Fruit fly (Drosophila melanogaster): ENCODE measurements around the gene CG10177.

The CG10177 gene

dm6 chr3R:23509408-23509940, 11.9 kb downstream of the CG10177 start:
- TF ChIP-seq Myc (optimal IDR thresholded peaks at IDR 0.05), result no peak
- no peak for TF ChIP-seq Sin3A (optimal IDR thresholded peaks at IDR 0.05)
- no peak for TF ChIP-seq psq (optimal IDR thresholded peaks at IDR 0.05)
- TF ChIP-seq ttk (optimal IDR thresholded peaks at IDR 0.05), result no peak
- no peak for TF ChIP-seq h (optimal IDR thresholded peaks at IDR 0.05)
- no peak for TF ChIP-seq insv (optimal IDR thresholded peaks at IDR 0.05)

DNA sequence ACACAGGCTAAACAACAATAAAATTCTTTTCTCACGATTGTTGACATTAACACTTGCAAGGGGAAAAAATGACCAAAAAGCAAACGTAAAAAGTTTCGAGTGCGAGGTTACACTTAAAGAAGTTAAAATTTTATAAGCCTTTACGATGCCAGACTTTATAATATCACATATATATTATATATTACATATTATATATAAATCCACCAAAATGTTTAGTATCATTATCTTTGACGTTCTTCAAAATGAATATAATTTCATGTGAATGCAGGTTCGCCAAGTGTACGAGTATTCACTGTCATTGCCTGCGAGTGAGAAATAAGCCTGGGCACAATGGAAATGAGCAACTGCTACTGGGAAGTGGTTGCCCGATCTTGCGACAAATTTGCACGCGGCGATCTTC, 13.1 kb downstream of the CG10177 start:
- TF ChIP-seq h (optimal IDR thresholded peaks at IDR 0.05) (no peak), Sin3A (optimal IDR thresholded peaks at IDR 0.05) (no peak), ttk (optimal IDR thresholded peaks at IDR 0.05) (no peak), insv (optimal IDR thresholded peaks at IDR 0.05) (no peak), psq (optimal IDR thresholded peaks at IDR 0.05) (no peak), Myc (optimal IDR thresholded peaks at IDR 0.05) (no peak)

- no peak for TF ChIP-seq Myc (optimal IDR thresholded peaks at IDR 0.05)
- no peak for TF ChIP-seq psq (optimal IDR thresholded peaks at IDR 0.05)
- no peak for TF ChIP-seq ttk (optimal IDR thresholded peaks at IDR 0.05)
- no peak for TF ChIP-seq insv (optimal IDR thresholded peaks at IDR 0.05)
- no peak for TF ChIP-seq Sin3A (optimal IDR thresholded peaks at IDR 0.05)
- no peak for TF ChIP-seq h (optimal IDR thresholded peaks at IDR 0.05)
Measured at dm6 chr3R:23507376-23507775, 14.0 kb downstream of the CG10177 start, which contains the start of gene CG34289. CG34289 (minus strand) TSS chr3R:23507476.

DNA sequence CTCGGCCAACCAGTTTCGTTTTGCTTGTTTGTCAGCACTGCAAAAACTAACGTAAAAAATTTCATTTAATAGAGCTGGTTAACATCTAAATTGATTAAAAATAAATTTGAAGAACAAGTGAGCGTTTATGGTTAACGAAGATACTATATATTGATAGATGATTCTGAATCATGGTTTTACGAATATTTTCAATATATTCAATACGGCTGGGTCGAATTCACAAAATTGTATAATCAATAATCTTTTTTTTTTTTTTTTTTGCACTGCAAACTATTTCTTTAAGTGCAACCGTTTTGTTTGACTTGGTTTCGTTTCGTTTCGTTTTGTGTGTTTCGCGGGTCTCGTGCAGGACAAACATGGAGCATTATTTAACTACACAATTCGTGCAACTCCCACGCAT, 16.6 kb downstream of the CG10177 start:
- TF ChIP-seq Sin3A (optimal IDR thresholded peaks at IDR 0.05) (no peak), insv (optimal IDR thresholded peaks at IDR 0.05) (no peak), Myc (optimal IDR thresholded peaks at IDR 0.05) (no peak), h (optimal IDR thresholded peaks at IDR 0.05) (no peak), psq (optimal IDR thresholded peaks at IDR 0.05) (no peak), ttk (optimal IDR thresholded peaks at IDR 0.05) (no peak)

dm6 chr3R:23503511-23503910, 17.9 kb downstream of the CG10177 start:
- TF ChIP-seq insv (optimal IDR thresholded peaks at IDR 0.05) (no peak), h (optimal IDR thresholded peaks at IDR 0.05) (no peak), ttk (optimal IDR thresholded peaks at IDR 0.05) (no peak), Myc (optimal IDR thresholded peaks at IDR 0.05) (no peak), Sin3A (optimal IDR thresholded peaks at IDR 0.05) (no peak), psq (optimal IDR thresholded peaks at IDR 0.05) (no peak)

dm6 chr3R:23497241-23497640, 24.1 kb downstream of the CG10177 start:
- TF ChIP-seq Myc (optimal IDR thresholded peaks at IDR 0.05) (no peak), h (optimal IDR thresholded peaks at IDR 0.05) (no peak), ttk (optimal IDR thresholded peaks at IDR 0.05) (no peak), psq (optimal IDR thresholded peaks at IDR 0.05) (no peak), Sin3A (optimal IDR thresholded peaks at IDR 0.05) (no peak), insv (optimal IDR thresholded peaks at IDR 0.05) (no peak)

dm6 chr3R:23496488-23496887, 24.9 kb downstream of the CG10177 start:
- TF ChIP-seq psq (optimal IDR thresholded peaks at IDR 0.05) (no peak), ttk (optimal IDR thresholded peaks at IDR 0.05) (no peak), Myc (optimal IDR thresholded peaks at IDR 0.05) (no peak), insv (optimal IDR thresholded peaks at IDR 0.05) (no peak), h (optimal IDR thresholded peaks at IDR 0.05) (no peak), Sin3A (optimal IDR thresholded peaks at IDR 0.05) (no peak)

DNA sequence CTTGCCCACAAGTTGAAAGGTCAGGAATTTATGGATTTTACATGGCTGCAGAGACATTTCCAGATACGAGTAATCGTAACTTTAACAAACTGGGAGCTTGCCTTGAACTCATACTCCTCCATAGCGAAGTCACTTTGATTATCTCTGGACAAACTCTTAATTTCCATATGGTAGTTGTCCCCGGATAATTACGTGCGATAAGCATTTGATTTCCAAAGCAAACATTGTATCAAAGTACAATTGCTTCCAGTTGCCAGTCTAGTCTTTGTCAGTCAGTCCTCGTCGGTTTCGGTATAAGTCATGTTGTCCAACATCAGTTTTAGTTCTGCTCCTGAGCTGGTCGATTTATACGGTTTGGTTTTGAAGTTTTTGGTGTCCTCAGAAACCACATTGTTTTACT, 34.2 kb downstream of the CG10177 start, which contains the start of gene Ir94h:
TSS of gene Ir94h (plus strand) at position 301 of the 400 bp plus-strand sequence.
- TF ChIP-seq psq (optimal IDR thresholded peaks at IDR 0.05), result no peak
- no peak for TF ChIP-seq ttk (optimal IDR thresholded peaks at IDR 0.05)
- TF ChIP-seq Sin3A (optimal IDR thresholded peaks at IDR 0.05), result no peak
- no peak for TF ChIP-seq insv (optimal IDR thresholded peaks at IDR 0.05)
- TF ChIP-seq Myc (optimal IDR thresholded peaks at IDR 0.05), result no peak
- TF ChIP-seq h (optimal IDR thresholded peaks at IDR 0.05), result no peak

dm6 chr3R:23486743-23487142, 34.6 kb downstream of the CG10177 start:
- no peak for TF ChIP-seq psq (optimal IDR thresholded peaks at IDR 0.05)
- no peak for TF ChIP-seq Sin3A (optimal IDR thresholded peaks at IDR 0.05)
- TF ChIP-seq insv (optimal IDR thresholded peaks at IDR 0.05), result no peak
- TF ChIP-seq ttk (optimal IDR thresholded peaks at IDR 0.05), result no peak
- no peak for TF ChIP-seq h (optimal IDR thresholded peaks at IDR 0.05)
- TF ChIP-seq Myc (optimal IDR thresholded peaks at IDR 0.05), result no peak

- TF ChIP-seq psq (optimal IDR thresholded peaks at IDR 0.05) (no peak), ttk (optimal IDR thresholded peaks at IDR 0.05) (no peak), insv (optimal IDR thresholded peaks at IDR 0.05) (no peak), Sin3A (optimal IDR thresholded peaks at IDR 0.05) (no peak), Myc (optimal IDR thresholded peaks at IDR 0.05) (no peak), h (optimal IDR thresholded peaks at IDR 0.05) (no peak)
Measured at dm6 chr3R:23483563-23483962, 37.8 kb downstream of the CG10177 start, which contains the start of gene Ir94g. Ir94g (plus strand) TSS chr3R:23483863.

DNA sequence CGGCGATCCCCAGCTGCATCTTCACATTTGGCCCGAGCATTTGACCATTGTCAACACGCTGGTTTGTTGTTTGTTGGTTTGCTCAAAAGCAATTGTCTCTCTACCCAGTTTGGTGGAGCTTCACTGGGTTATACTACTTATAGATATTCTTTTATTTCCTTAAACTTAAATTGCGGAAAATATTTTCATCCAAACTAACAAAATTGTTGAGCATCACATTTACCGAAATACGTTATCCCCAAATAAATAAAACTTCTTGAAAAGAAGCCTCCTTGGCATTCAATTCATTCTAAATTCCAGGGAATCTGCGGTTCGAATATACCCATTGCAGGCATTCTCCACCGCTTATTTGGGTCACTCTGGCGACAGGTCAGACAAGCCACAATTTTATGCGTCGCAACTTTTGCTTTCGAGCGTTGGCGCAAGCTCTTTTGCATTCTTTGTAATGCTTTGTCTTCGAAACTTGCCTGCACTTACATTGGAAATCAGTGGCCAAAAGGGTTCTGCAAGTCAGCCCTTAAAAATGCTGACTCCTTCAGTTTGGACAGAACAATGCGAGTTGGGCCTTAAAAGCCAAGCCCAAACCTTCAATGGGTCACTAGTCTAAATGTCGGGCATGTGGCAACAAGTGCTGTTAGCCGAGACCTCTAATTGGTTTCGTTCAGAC, 40.0 kb downstream of the CG10177 start, which contains the start of gene Ir94f:
TSS of gene Ir94f (plus strand) at position 617 of the 667 bp plus-strand sequence.
- TF ChIP-seq insv (optimal IDR thresholded peaks at IDR 0.05), result no peak
- TF ChIP-seq Myc (optimal IDR thresholded peaks at IDR 0.05), result no peak
- TF ChIP-seq psq (optimal IDR thresholded peaks at IDR 0.05), result no peak
- TF ChIP-seq ttk (optimal IDR thresholded peaks at IDR 0.05), result no peak
- TF ChIP-seq Sin3A (optimal IDR thresholded peaks at IDR 0.05), result no peak
- TF ChIP-seq h (optimal IDR thresholded peaks at IDR 0.05), result no peak

- TF ChIP-seq insv (optimal IDR thresholded peaks at IDR 0.05) (no peak), h (optimal IDR thresholded peaks at IDR 0.05) (no peak)
Measured at dm6 chr3R:23476085-23476484, 45.3 kb downstream of the CG10177 start.
